Fruit fly (Drosophila melanogaster) whole organism, adult: Measurements from ENCODE around the gene CG6465.

Experiments
- CG7045 ChIP-seq: fragments of 200-800 bp; sonication (Bioruptor generic); optimal IDR thresholded peaks from 2 replicates; lab custom pipeline; 2017; ENCODE audit warnings: missing biosample characterization, mild to moderate bottlenecking, missing genetic modification characterization
- CG7101 ChIP-seq: fragments of 200-800 bp; sonication (Bioruptor generic); optimal IDR thresholded peaks from 2 replicates; lab custom pipeline; 2018; ENCODE audit warnings: missing biosample characterization, mild to moderate bottlenecking, missing genetic modification characterization, moderate library complexity
- ovo ChIP-seq: fragments of 200-800 bp; sonication (Bioruptor generic); optimal IDR thresholded peaks from 2 replicates; lab custom pipeline; 2016; ENCODE audit warnings: missing biosample characterization, missing genetic modification characterization

DNA sequence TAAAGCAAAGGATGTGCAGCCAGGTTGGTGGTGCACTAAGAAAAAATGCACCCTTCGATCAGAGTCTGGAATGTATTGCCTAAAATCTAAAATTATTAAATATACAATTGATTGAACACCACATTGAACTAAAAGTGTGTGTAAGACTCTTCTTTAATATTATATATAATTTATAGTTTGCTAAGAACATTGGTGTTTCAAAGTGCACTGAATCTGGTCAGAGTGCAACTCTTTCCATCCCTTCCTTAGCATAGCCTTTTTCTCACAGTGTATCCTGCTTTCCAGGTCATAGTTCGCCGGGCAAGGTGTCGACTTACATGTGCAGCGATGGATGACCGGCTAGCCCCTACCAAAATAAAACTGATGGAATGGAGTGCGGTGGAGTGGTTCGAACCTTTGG is 51.0 kb downstream of the CG6465 start:
- TF ChIP-seq CG7101 (tag; lab: Kevin White, UChicago) (no peak), CG7045 (GFP tag; lab: Kevin White, UChicago) (no peak), ovo (no peak)
